Worm (Caenorhabditis elegans) whole organism, early embryonic: ENCODE data around the gene srb-19.

Source experiments
- aly-1 ChIP-seq: sonication (generic microtip); optimal IDR thresholded peaks from 2 replicates; lab custom pipeline; 2016; ENCODE audit warnings: missing genetic modification characterization, missing compliant biosample characterization
- ama-1 ChIP-seq: fragments of 150-350 bp; optimal IDR thresholded peaks from 2 replicates; lab custom pipeline; 2014
- ceh-13 ChIP-seq: fragments of 200-800 bp; sonication (Bioruptor generic); optimal IDR thresholded peaks from 2 replicates; lab custom pipeline; 2018; ENCODE audit warnings: mild to moderate bottlenecking, missing genetic modification characterization, missing compliant biosample characterization
- ceh-36 ChIP-seq: sonication (generic microtip); optimal IDR thresholded peaks from 2 replicates; lab custom pipeline; 2016; ENCODE audit warnings: missing genetic modification characterization, inconsistent platforms, missing compliant biosample characterization
- ets-7 ChIP-seq: sonication (generic microtip); optimal IDR thresholded peaks from 2 replicates; lab custom pipeline; 2016; ENCODE audit warnings: missing genotype, missing genetic modification characterization, missing compliant biosample characterization
- flt-1 ChIP-seq: fragments of 200-800 bp; sonication (Bioruptor generic); IDR thresholded peaks from 2 replicates; pipeline ENCODE4 v1.3.6; 2022; ENCODE audit warnings: missing genetic modification characterization, missing compliant biosample characterization
- hmg-4 ChIP-seq: fragments of 200-800 bp; sonication (Bioruptor generic); optimal IDR thresholded peaks from 2 replicates; lab custom pipeline; 2018; ENCODE audit warnings: mild to moderate bottlenecking, missing genetic modification characterization, missing compliant biosample characterization
- hnd-1 ChIP-seq: sonication (generic microtip); optimal IDR thresholded peaks from 2 replicates; lab custom pipeline; 2016; ENCODE audit warnings: missing genetic modification characterization, missing compliant biosample characterization
- pes-1 ChIP-seq: fragments of 200-800 bp; sonication (Bioruptor generic); IDR thresholded peaks from 2 replicates; pipeline ENCODE4 v1.3.6; 2022; ENCODE audit warnings: missing genetic modification reagents, missing genetic modification characterization, missing compliant biosample characterization
- sea-1 ChIP-seq: fragments of 200-800 bp; sonication (Bioruptor generic); conservative IDR thresholded peaks from 2 replicates; pipeline ENCODE4 v1.3.6; 2022; ENCODE audit warnings: missing genetic modification characterization, missing compliant biosample characterization
- tbx-11 ChIP-seq: fragments of 200-800 bp; sonication (Bioruptor generic); IDR thresholded peaks from 2 replicates; pipeline ENCODE4 v1.3.6; 2022; ENCODE audit warnings: missing genetic modification characterization, missing compliant biosample characterization
- tbx-37 ChIP-seq: fragments of 200-800 bp; sonication (Bioruptor generic); conservative IDR thresholded peaks from 2 replicates; pipeline ENCODE4 v1.3.6; 2022; ENCODE audit warnings: missing genetic modification reagents, missing genetic modification characterization, missing compliant biosample characterization
- tra-4 ChIP-seq: sonication (generic microtip); optimal IDR thresholded peaks from 2 replicates; lab custom pipeline; 2017; ENCODE audit warnings: missing genetic modification characterization, missing compliant biosample characterization

ce11 chrV:7545187-7545586 lies 25.2 kb upstream of the srb-19 start, which contains the start of the genes C54F6.19 and nhx-3:
- TF ChIP-seq hmg-4 (no peak), flt-1 (GFP tag; lab: Robert Waterston, UW) (no peak), pes-1 (no peak), ceh-13 (GFP tag; lab: Kevin White, UChicago) (no peak), hnd-1 (tag; lab: Kevin White, UChicago) (no peak), aly-1 (tag; lab: Kevin White, UChicago) (no peak), ceh-36 (tag; lab: Kevin White, UChicago) (no peak), ama-1 (lab: Kevin White, UChicago) (no peak), tbx-37 (GFP tag; lab: Robert Waterston, UW) (no peak), tra-4 (tag; lab: Kevin White, UChicago) (no peak), sea-1 (GFP tag; lab: Robert Waterston, UW) (no peak), tbx-11 (GFP tag; lab: Robert Waterston, UW) (no peak), ets-7 (tag; lab: Kevin White, UChicago) (no peak)
